Worm (Caenorhabditis elegans): Measurements from ENCODE around the gene C50F4.9.

DNA sequence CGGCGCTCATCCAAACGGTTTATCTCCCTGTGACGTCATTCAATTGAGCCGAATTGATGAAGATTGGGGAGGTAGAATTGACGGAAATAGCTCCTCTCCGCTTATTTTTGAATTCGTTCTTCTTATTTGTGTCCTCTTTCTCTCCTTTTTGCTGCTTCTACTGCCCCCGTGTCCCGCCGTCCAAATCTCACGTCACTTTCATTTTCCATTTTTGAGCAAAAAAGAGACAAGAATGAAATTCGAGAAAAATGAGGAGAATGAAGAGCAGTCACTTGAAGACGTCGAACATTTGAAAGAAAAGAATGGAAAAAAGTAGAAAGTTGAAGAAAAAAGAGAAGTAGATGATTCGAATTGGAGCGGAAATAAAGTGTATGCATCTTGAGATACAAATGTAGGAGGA lies 39.6 kb upstream of the C50F4.9 start:
- TF ChIP-seq mep-1 (tag; optimal IDR thresholded peaks at IDR 0.05) (no peak), snpc-4 (tag; optimal IDR thresholded peaks at IDR 0.05) (no peak), M03D4.4 (tag; optimal IDR thresholded peaks at IDR 0.05) (no peak), pha-4 (tag; optimal IDR thresholded peaks at IDR 0.05) (no peak), unc-62 (GFP tag; optimal IDR thresholded peaks at IDR 0.05) (no peak), ces-1 (GFP tag; optimal IDR thresholded peaks at IDR 0.05) (no peak), tbx-8 (GFP tag; optimal IDR thresholded peaks at IDR 0.05) (no peak)

Data from whole organism, mixed stage, embryonic.